Fruit fly (Drosophila melanogaster): ENCODE data around the gene Tbc1d15-17.
A peak's percentile ranks its signal among the peaks of the same experiment; 100 is the strongest.

The Tbc1d15-17 gene

dm6 chr2L:249048-249825 lies 42.3 kb downstream of the Tbc1d15-17 start (continued):
- TF ChIP-seq ind (GFP tag; optimal IDR thresholded peaks at IDR 0.05), result no peak
- peak; percentile 13 for TF ChIP-seq tio (GFP tag; optimal IDR thresholded peaks at IDR 0.05)
- peak; percentile 15 for TF ChIP-seq CG30403 (GFP tag; optimal IDR thresholded peaks at IDR 0.05)
- TF ChIP-seq CG7556 (GFP tag; optimal IDR thresholded peaks at IDR 0.05), result peak; percentile 22
- peak; percentile 42 for TF ChIP-seq az2 (GFP tag; optimal IDR thresholded peaks at IDR 0.05)
- peak; percentile 24 for TF ChIP-seq CG8388 (GFP tag; optimal IDR thresholded peaks at IDR 0.05)
- peak in 1 of 2 experiments; percentile 48 for TF ChIP-seq eve (GFP tag; optimal IDR thresholded peaks at IDR 0.05)
- TF ChIP-seq Tbp (GFP tag; optimal IDR thresholded peaks at IDR 0.05), result no peak
- TF ChIP-seq bbx (GFP tag; IDR thresholded peaks at IDR 0.05; ENCODE audit: partially characterized antibody), result peak; percentile 10; the same call in 1 of the 2 replicates
- peak; percentile 10 for TF ChIP-seq CG4424 (GFP tag; optimal IDR thresholded peaks at IDR 0.05)
- TF ChIP-seq Jarid2 (GFP tag; optimal IDR thresholded peaks at IDR 0.05), result no peak
- TF ChIP-seq CG17328 (GFP tag; IDR thresholded peaks at IDR 0.05), result 0 out of 2 replicates have a peak, but pooled peaks have one; percentile 22
- TF ChIP-seq CoRest (tag; optimal IDR thresholded peaks at IDR 0.05), result no peak
- TF ChIP-seq D (optimal IDR thresholded peaks at IDR 0.05), result no peak
- TF ChIP-seq D (GFP tag; optimal IDR thresholded peaks at IDR 0.05), result peak; percentile 14
- TF ChIP-seq ewg (GFP tag; optimal IDR thresholded peaks at IDR 0.05), result peak; percentile 60

dm6 chr2L:250507-251215 lies 43.7 kb downstream of the Tbc1d15-17 start, which contains the start of gene kis:
kis (minus strand) TSS chr2L:250823.
- TF ChIP-seq row (GFP tag; IDR thresholded peaks at IDR 0.05), result peak; percentile 61
- TF ChIP-seq dm (GFP tag; optimal IDR thresholded peaks at IDR 0.05), result peak; percentile 55
- TF ChIP-seq al (GFP tag; IDR thresholded peaks at IDR 0.05), result 0 out of 2 replicates have a peak, but pooled peaks have one; percentile 35
- peak; percentile 9 for TF ChIP-seq CG3281 (GFP tag; optimal IDR thresholded peaks at IDR 0.05)
- no peak for TF ChIP-seq Atf3 (GFP tag; optimal IDR thresholded peaks at IDR 0.05)
- TF ChIP-seq ERR (GFP tag; optimal IDR thresholded peaks at IDR 0.05), result peak; percentile 50
- no peak for TF ChIP-seq Atf6 (GFP tag; IDR thresholded peaks at IDR 0.05)
- TF ChIP-seq CG11456 (GFP tag; IDR thresholded peaks at IDR 0.05), result peak; percentile 35; the same call in 1 of the 3 replicates
- no peak for TF ChIP-seq CG7372 (GFP tag; IDR thresholded peaks at IDR 0.05)
- peak; percentile 60 for TF ChIP-seq Nf-YC (tag; optimal IDR thresholded peaks at IDR 0.05)
- TF ChIP-seq CG30020 (tag; optimal IDR thresholded peaks at IDR 0.05), result peak; percentile 63
- peak; percentile 56 for TF ChIP-seq Dp (GFP tag; optimal IDR thresholded peaks at IDR 0.05)
- TF ChIP-seq CG2889 (GFP tag; IDR thresholded peaks at IDR 0.05), result no peak
- TF ChIP-seq bab2 (GFP tag; optimal IDR thresholded peaks at IDR 0.05), result peak; percentile 30
- no peak for TF ChIP-seq bowl (GFP tag; IDR thresholded peaks at IDR 0.05)
- TF ChIP-seq CG8924 (tag; optimal IDR thresholded peaks at IDR 0.05), result peak; percentile 63
- TF ChIP-seq zen (tag; optimal IDR thresholded peaks at IDR 0.05), result peak; percentile 39
- TF ChIP-seq CG15479 (GFP tag; optimal IDR thresholded peaks at IDR 0.05), result no peak
- TF ChIP-seq Hmr (GFP tag; optimal IDR thresholded peaks at IDR 0.05), result peak; percentile 66
- TF ChIP-seq CG11560 (tag; IDR thresholded peaks at IDR 0.05), result no peak; the same call in 2 of the 3 replicates
- no peak for TF ChIP-seq Doc2 (GFP tag; IDR thresholded peaks at IDR 0.05)
- TF ChIP-seq GATAe (GFP tag; conservative IDR thresholded peaks at IDR 0.05), result no peak
- peak; percentile 35 for TF ChIP-seq Deaf1 (tag; optimal IDR thresholded peaks at IDR 0.05)
- TF ChIP-seq Meics (GFP tag; optimal IDR thresholded peaks at IDR 0.05), result peak; percentile 30
- TF ChIP-seq fru (optimal IDR thresholded peaks at IDR 0.05), result no peak
- TF ChIP-seq chn (GFP tag; optimal IDR thresholded peaks at IDR 0.05), result peak; percentile 40
- no peak for TF ChIP-seq CG6689 (GFP tag; IDR thresholded peaks at IDR 0.05)
- TF ChIP-seq TFAM (GFP tag; optimal IDR thresholded peaks at IDR 0.05), result no peak
- TF ChIP-seq gro (GFP tag; optimal IDR thresholded peaks at IDR 0.05), result peak; percentile 76
- TF ChIP-seq D19B (GFP tag; optimal IDR thresholded peaks at IDR 0.05), result no peak
- TF ChIP-seq dan (GFP tag; IDR thresholded peaks at IDR 0.05), result no peak
- no peak for TF ChIP-seq CG5245 (GFP tag; optimal IDR thresholded peaks at IDR 0.05)
- TF ChIP-seq aop (GFP tag; IDR thresholded peaks at IDR 0.05), result no peak
